Worm (Caenorhabditis elegans): ENCODE measurements around the gene rfk-1.

DNA sequence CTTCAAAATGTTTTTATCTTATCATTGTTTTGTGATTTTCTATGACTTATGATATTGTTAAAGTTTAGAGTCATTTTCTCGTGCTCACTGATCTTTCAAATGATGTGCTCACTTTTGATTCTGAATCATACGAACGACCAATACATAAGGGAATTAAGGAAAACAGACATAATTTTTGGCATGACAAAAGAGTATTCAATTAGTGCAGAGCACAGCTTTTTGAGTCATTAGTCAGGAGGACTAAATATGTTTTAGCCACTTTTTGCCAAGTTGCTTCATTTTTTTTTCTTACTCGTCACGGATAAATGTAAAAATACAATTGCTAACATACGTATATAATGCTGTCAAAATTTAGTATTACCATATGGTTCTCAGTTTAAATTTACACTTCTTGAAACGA lies 19.9 kb upstream of the rfk-1 start, which contains the start of gene F13B12.2:
- no peak for TF ChIP-seq nhr-77 (tag; optimal IDR thresholded peaks at IDR 0.05)
- TF ChIP-seq mdl-1 (tag; optimal IDR thresholded peaks at IDR 0.05), result no peak
- no peak for TF ChIP-seq unc-39 (tag; optimal IDR thresholded peaks at IDR 0.05)
- TF ChIP-seq skn-1 (tag; optimal IDR thresholded peaks at IDR 0.05), result no peak
- TF ChIP-seq elt-1 (tag; optimal IDR thresholded peaks at IDR 0.05), result no peak
